Worm (Caenorhabditis elegans): ENCODE measurements around the gene him-5.

The him-5 gene

ce11 chrV:14092403-14092802 is 2.2 kb downstream of the him-5 start, which contains the start of gene D1086.3:
TSS of gene D1086.3 (plus strand) at chrV:14092792.
- peak; percentile 54 for TF ChIP-seq nhr-25 (tag; optimal IDR thresholded peaks at IDR 0.05)
- TF ChIP-seq jun-1 (tag; optimal IDR thresholded peaks at IDR 0.05), result no peak
- no peak for TF ChIP-seq elt-1 (tag; optimal IDR thresholded peaks at IDR 0.05)
- TF ChIP-seq fos-1 (tag; optimal IDR thresholded peaks at IDR 0.05), result no peak
- peak; percentile 90 for TF ChIP-seq ama-1 (optimal IDR thresholded peaks at IDR 0.05)
- TF ChIP-seq ZK546.5 (tag; optimal IDR thresholded peaks at IDR 0.05), result no peak
- no peak for TF ChIP-seq nhr-12 (tag; optimal IDR thresholded peaks at IDR 0.05)
- no peak for TF ChIP-seq mml-1 (tag; optimal IDR thresholded peaks at IDR 0.05)
- TF ChIP-seq R02D3.7 (tag; optimal IDR thresholded peaks at IDR 0.05), result peak; percentile 20
- TF ChIP-seq ztf-4 (tag; optimal IDR thresholded peaks at IDR 0.05), result no peak
- no peak for TF ChIP-seq ceh-9 (tag; optimal IDR thresholded peaks at IDR 0.05)
- TF ChIP-seq lin-39 (tag; optimal IDR thresholded peaks at IDR 0.05), result no peak
- no peak for TF ChIP-seq nhr-77 (tag; optimal IDR thresholded peaks at IDR 0.05)
- peak; percentile 8 for TF ChIP-seq lin-15B (tag; optimal IDR thresholded peaks at IDR 0.05)
- no peak for TF ChIP-seq ceh-16 (tag; optimal IDR thresholded peaks at IDR 0.05)
- TF ChIP-seq daf-12 (tag; optimal IDR thresholded peaks at IDR 0.05), result no peak
- TF ChIP-seq egl-5 (tag; optimal IDR thresholded peaks at IDR 0.05), result no peak
- TF ChIP-seq nfya-1 (tag; optimal IDR thresholded peaks at IDR 0.05; ENCODE audit: insufficient read depth), result peak; percentile 29
- peak; percentile 12 for TF ChIP-seq elt-2 (tag; optimal IDR thresholded peaks at IDR 0.05)
- no peak for TF ChIP-seq ceh-82 (tag; optimal IDR thresholded peaks at IDR 0.05)
- TF ChIP-seq fkh-10 (GFP tag; optimal IDR thresholded peaks at IDR 0.05), result no peak
- TF ChIP-seq skn-1 (tag; optimal IDR thresholded peaks at IDR 0.05), result no peak
- no peak for TF ChIP-seq nhr-76 (tag; optimal IDR thresholded peaks at IDR 0.05)
- TF ChIP-seq nhr-43 (tag; optimal IDR thresholded peaks at IDR 0.05; ENCODE audit: poor library complexity, severe bottlenecking), result peak; percentile 59
- no peak for TF ChIP-seq hmg-11 (tag; optimal IDR thresholded peaks at IDR 0.05)
- no peak for TF ChIP-seq zag-1 (tag; optimal IDR thresholded peaks at IDR 0.05)
- TF ChIP-seq pqm-1 (tag; optimal IDR thresholded peaks at IDR 0.05), result peak; percentile 67
- no peak for TF ChIP-seq sea-2 (GFP tag; optimal IDR thresholded peaks at IDR 0.05)
- TF ChIP-seq snpc-4 (tag; optimal IDR thresholded peaks at IDR 0.05), result peak; percentile 97
- no peak for TF ChIP-seq tbx-2 (tag; optimal IDR thresholded peaks at IDR 0.05)
- no peak for TF ChIP-seq mdl-1 (tag; optimal IDR thresholded peaks at IDR 0.05)

ce11 chrV:14093805-14094204 is 3.6 kb downstream of the him-5 start, which contains the start of gene D1086.8:
TSS of gene D1086.8 (plus strand) at chrV:14094105.
- peak; percentile 44 for TF ChIP-seq egl-5 (tag; optimal IDR thresholded peaks at IDR 0.05)
- no peak for TF ChIP-seq egl-27 (tag; optimal IDR thresholded peaks at IDR 0.05)
- TF ChIP-seq nfya-1 (tag; optimal IDR thresholded peaks at IDR 0.05; ENCODE audit: insufficient read depth), result peak; percentile 8

ce11 chrV:14094546-14094945 is 4.3 kb downstream of the him-5 start:
- TF ChIP-seq fkh-10 (GFP tag; optimal IDR thresholded peaks at IDR 0.05) (no peak), nhr-25 (tag; optimal IDR thresholded peaks at IDR 0.05) (no peak), ZK546.5 (tag; optimal IDR thresholded peaks at IDR 0.05) (no peak), nhr-43 (tag; optimal IDR thresholded peaks at IDR 0.05; ENCODE audit: poor library complexity, severe bottlenecking) (no peak), daf-12 (tag; optimal IDR thresholded peaks at IDR 0.05) (no peak), nhr-67 (tag; optimal IDR thresholded peaks at IDR 0.05) (no peak), tbx-2 (tag; optimal IDR thresholded peaks at IDR 0.05) (no peak), fos-1 (tag; optimal IDR thresholded peaks at IDR 0.05) (no peak)

- peak; percentile 32 for TF ChIP-seq nhr-43 (tag; optimal IDR thresholded peaks at IDR 0.05; ENCODE audit: poor library complexity, severe bottlenecking)
- no peak for TF ChIP-seq nhr-77 (tag; optimal IDR thresholded peaks at IDR 0.05)
- TF ChIP-seq nhr-23 (tag; optimal IDR thresholded peaks at IDR 0.05), result peak; percentile 78
- TF ChIP-seq lin-15B (tag; optimal IDR thresholded peaks at IDR 0.05), result no peak
- TF ChIP-seq elt-2 (tag; optimal IDR thresholded peaks at IDR 0.05), result no peak
- no peak for TF ChIP-seq mml-1 (tag; optimal IDR thresholded peaks at IDR 0.05)
- TF ChIP-seq fkh-2 (tag; optimal IDR thresholded peaks at IDR 0.05), result no peak
- no peak for TF ChIP-seq nfya-1 (tag; optimal IDR thresholded peaks at IDR 0.05; ENCODE audit: insufficient read depth)
- peak; percentile 56 for TF ChIP-seq nhr-25 (tag; optimal IDR thresholded peaks at IDR 0.05)
- no peak for TF ChIP-seq egl-5 (tag; optimal IDR thresholded peaks at IDR 0.05)
- TF ChIP-seq fkh-10 (GFP tag; optimal IDR thresholded peaks at IDR 0.05), result no peak
- no peak for TF ChIP-seq sea-2 (GFP tag; optimal IDR thresholded peaks at IDR 0.05)
- TF ChIP-seq nhr-67 (tag; optimal IDR thresholded peaks at IDR 0.05), result no peak
- no peak for TF ChIP-seq hmg-11 (tag; optimal IDR thresholded peaks at IDR 0.05)
- TF ChIP-seq nhr-12 (tag; optimal IDR thresholded peaks at IDR 0.05), result no peak
- TF ChIP-seq ceh-16 (tag; optimal IDR thresholded peaks at IDR 0.05), result no peak
- TF ChIP-seq tbx-2 (tag; optimal IDR thresholded peaks at IDR 0.05), result no peak
- TF ChIP-seq pha-4 (tag; optimal IDR thresholded peaks at IDR 0.05), result no peak
- TF ChIP-seq ztf-11 (tag; optimal IDR thresholded peaks at IDR 0.05), result no peak
Observed at ce11 chrV:14094953-14095352, 4.7 kb downstream of the him-5 start.
